Worm (Caenorhabditis elegans) whole organism, L2 larva: ENCODE data around the gene K11H3.5.

Experiments used
- C34F6.9 ChIP-seq: fragments of 150-350 bp; optimal IDR thresholded peaks from 2 replicates; lab custom pipeline; 2014; ENCODE audit warnings: missing biosample characterization, missing genetic modification characterization
- F13H6.1 ChIP-seq: sonication (generic microtip); optimal IDR thresholded peaks from 2 replicates; lab custom pipeline; 2016; ENCODE audit warnings: missing genetic modification characterization, missing compliant biosample characterization
- R02D3.7 ChIP-seq: fragments of 150-350 bp; optimal IDR thresholded peaks from 2 replicates; lab custom pipeline; 2014; ENCODE audit warnings: missing biosample characterization, missing genetic modification characterization
- Y55F3AM.14 ChIP-seq: fragments of 200-800 bp; sonication (Bioruptor generic); optimal IDR thresholded peaks from 2 replicates; lab custom pipeline; 2018; ENCODE audit warnings: mild to moderate bottlenecking, missing genetic modification characterization, missing compliant biosample characterization
- ZK546.5 ChIP-seq: sonication (generic microtip); optimal IDR thresholded peaks from 2 replicates; lab custom pipeline; 2017; ENCODE audit warnings: missing biosample characterization, missing genetic modification characterization
- alr-1 ChIP-seq: fragments of 150-350 bp; optimal IDR thresholded peaks from 2 replicates; lab custom pipeline; 2014; ENCODE audit warnings: missing biosample characterization, missing genetic modification characterization
- aly-2 ChIP-seq: fragments of 150-350 bp; optimal IDR thresholded peaks from 2 replicates; lab custom pipeline; 2014; ENCODE audit warnings: missing biosample characterization, missing genetic modification characterization
- ama-1 ChIP-seq: fragments of 150-350 bp; optimal IDR thresholded peaks from 2 replicates; lab custom pipeline; 2018; ENCODE audit warnings: inconsistent platforms
- blmp-1 ChIP-seq: sonication (generic microtip); optimal IDR thresholded peaks from 2 replicates; lab custom pipeline; 2017; ENCODE audit warnings: missing genetic modification characterization, mild to moderate bottlenecking, missing compliant biosample characterization, antibody characterized with exemption, moderate library complexity; ENCODE audit not compliant: insufficient read depth
- ceh-16 ChIP-seq: fragments of 150-350 bp; optimal IDR thresholded peaks from 2 replicates; lab custom pipeline; 2014; ENCODE audit warnings: missing biosample characterization, missing genetic modification characterization
- ceh-82 ChIP-seq: fragments of 150-350 bp; optimal IDR thresholded peaks from 2 replicates; lab custom pipeline; 2014; ENCODE audit warnings: missing biosample characterization, missing genetic modification characterization
- crh-2 ChIP-seq: sonication (generic microtip); optimal IDR thresholded peaks from 2 replicates; lab custom pipeline; 2017; ENCODE audit warnings: missing biosample characterization, missing genetic modification characterization
- elt-1 ChIP-seq: fragments of 150-350 bp; optimal IDR thresholded peaks from 2 replicates; lab custom pipeline; 2014; ENCODE audit warnings: missing biosample characterization, missing genetic modification characterization
- elt-3 ChIP-seq: sonication (generic microtip); optimal IDR thresholded peaks from 2 replicates; lab custom pipeline; 2017; ENCODE audit warnings: missing biosample characterization, missing genetic modification characterization
- fos-1 ChIP-seq: fragments of 150-350 bp; optimal IDR thresholded peaks from 2 replicates; lab custom pipeline; 2014; ENCODE audit warnings: missing biosample characterization, missing genetic modification characterization
- gmeb-1 ChIP-seq: fragments of 150-350 bp; optimal IDR thresholded peaks from 2 replicates; lab custom pipeline; 2014; ENCODE audit warnings: missing biosample characterization, missing genetic modification characterization
- lin-11 ChIP-seq: fragments of 150-350 bp; sonication (generic microtip); optimal IDR thresholded peaks from 2 replicates; lab custom pipeline; 2014; ENCODE audit warnings: missing biosample characterization, missing genetic modification characterization, inconsistent platforms, mixed read lengths
- lin-13 ChIP-seq: fragments of 150-350 bp; optimal IDR thresholded peaks from 2 replicates; lab custom pipeline; 2014; ENCODE audit warnings: missing biosample characterization, missing genetic modification reagents, missing genetic modification characterization
- lin-39 ChIP-seq: fragments of 150-350 bp; optimal IDR thresholded peaks from 2 replicates; lab custom pipeline; 2014; ENCODE audit warnings: missing biosample characterization, missing genetic modification reagents, missing genetic modification characterization
- lsy-2 ChIP-seq, 2 experiments: fragments of 150-350 bp in 1 of 2; sonication (generic microtip) in 1 of 2; optimal IDR thresholded peaks; 2 replicates each; lab custom pipeline; 2014 to 2017; ENCODE audit warnings: missing biosample characterization in 2 of 2, missing genetic modification characterization in 2 of 2
- mab-5 ChIP-seq: fragments of 150-350 bp; optimal IDR thresholded peaks from 2 replicates; lab custom pipeline; 2014; ENCODE audit warnings: missing biosample characterization, missing genetic modification characterization
- mbf-1 ChIP-seq: sonication (generic microtip); optimal IDR thresholded peaks from 2 replicates; lab custom pipeline; 2017; ENCODE audit warnings: missing biosample characterization, missing genetic modification characterization
- mdl-1 ChIP-seq, 2 experiments: fragments of 150-350 bp in 1 of 2; sonication (generic microtip) in 1 of 2; optimal IDR thresholded peaks; 2 replicates each; lab custom pipeline; 2017; ENCODE audit warnings: missing biosample characterization in 2 of 2, missing genetic modification characterization in 2 of 2
- nhr-10 ChIP-seq: sonication (generic microtip); optimal IDR thresholded peaks from 2 replicates; lab custom pipeline; 2017; ENCODE audit warnings: missing biosample characterization, missing genetic modification characterization
- nhr-11 ChIP-seq: fragments of 150-350 bp; optimal IDR thresholded peaks from 2 replicates; lab custom pipeline; 2014; ENCODE audit warnings: missing biosample characterization, missing genetic modification characterization
- nhr-12 ChIP-seq: fragments of 150-350 bp; optimal IDR thresholded peaks from 2 replicates; lab custom pipeline; 2014; ENCODE audit warnings: missing biosample characterization, missing genetic modification characterization
- nhr-129 ChIP-seq: fragments of 150-350 bp; optimal IDR thresholded peaks from 2 replicates; lab custom pipeline; 2014; ENCODE audit warnings: missing biosample characterization, missing genetic modification characterization
- nhr-21 ChIP-seq: fragments of 150-350 bp; optimal IDR thresholded peaks from 2 replicates; lab custom pipeline; 2014; ENCODE audit warnings: missing biosample characterization, missing genetic modification characterization
- nhr-23 ChIP-seq: fragments of 150-350 bp; optimal IDR thresholded peaks from 2 replicates; lab custom pipeline; 2014; ENCODE audit warnings: missing biosample characterization, missing genetic modification reagents, missing genetic modification characterization
- nhr-237 ChIP-seq: fragments of 150-350 bp; optimal IDR thresholded peaks from 2 replicates; lab custom pipeline; 2014; ENCODE audit warnings: missing biosample characterization, missing genetic modification characterization
- nhr-25 ChIP-seq: fragments of 150-350 bp; sonication (generic microtip); optimal IDR thresholded peaks from 3 replicates; lab custom pipeline; 2014; ENCODE audit warnings: missing biosample characterization, missing genetic modification characterization
- nhr-6 ChIP-seq: fragments of 150-350 bp; optimal IDR thresholded peaks from 2 replicates; lab custom pipeline; 2014; ENCODE audit warnings: missing biosample characterization, missing genetic modification characterization
- nhr-77 ChIP-seq: fragments of 150-350 bp; optimal IDR thresholded peaks from 2 replicates; lab custom pipeline; 2014; ENCODE audit warnings: missing biosample characterization, missing genetic modification characterization
- peb-1 ChIP-seq: fragments of 150-350 bp; optimal IDR thresholded peaks from 2 replicates; lab custom pipeline; 2014; ENCODE audit warnings: missing biosample characterization, missing genetic modification characterization
- sem-4 ChIP-seq: fragments of 150-350 bp; optimal IDR thresholded peaks from 2 replicates; lab custom pipeline; 2014; ENCODE audit warnings: missing biosample characterization, missing genetic modification reagents, missing genetic modification characterization
- skn-1 ChIP-seq: sonication (generic microtip); optimal IDR thresholded peaks from 2 replicates; lab custom pipeline; 2017; ENCODE audit warnings: missing biosample characterization, missing genetic modification characterization
- sma-3 ChIP-seq: sonication (generic microtip); optimal IDR thresholded peaks from 2 replicates; lab custom pipeline; 2016; ENCODE audit warnings: missing genetic modification reagents, missing genetic modification characterization, missing compliant biosample characterization
- snpc-4 ChIP-seq: fragments of 150-350 bp; optimal IDR thresholded peaks from 2 replicates; lab custom pipeline; 2014; ENCODE audit warnings: missing biosample characterization, missing genetic modification characterization
- unc-39 ChIP-seq: fragments of 150-350 bp; optimal IDR thresholded peaks from 2 replicates; lab custom pipeline; 2014; ENCODE audit warnings: missing biosample characterization, missing genetic modification characterization
- unc-55 ChIP-seq: fragments of 150-350 bp; sonication (generic microtip); optimal IDR thresholded peaks from 3 replicates; lab custom pipeline; 2014; ENCODE audit warnings: missing biosample characterization, missing genetic modification reagents, missing genetic modification characterization
- unc-62 ChIP-seq: fragments of 150-350 bp; optimal IDR thresholded peaks from 2 replicates; lab custom pipeline; 2014; ENCODE audit warnings: missing biosample characterization, missing genetic modification reagents, missing genetic modification characterization
- ztf-1 ChIP-seq: fragments of 200-800 bp; sonication (Bioruptor generic); conservative IDR thresholded peaks from 2 replicates; pipeline ENCODE4 v1.3.6; 2022; ENCODE audit warnings: missing genetic modification characterization, missing compliant biosample characterization
- ztf-11 ChIP-seq: sonication (generic microtip); optimal IDR thresholded peaks from 2 replicates; lab custom pipeline; 2017; ENCODE audit warnings: missing biosample characterization, missing genetic modification characterization
- ztf-4 ChIP-seq: fragments of 150-350 bp; optimal IDR thresholded peaks from 2 replicates; lab custom pipeline; 2014; ENCODE audit warnings: missing biosample characterization, missing genetic modification characterization

Gene K11H3.5

ce11 chrIII:9813146-9813545 is 30.4 kb upstream of the K11H3.5 start, which contains the start of gene ZK632.14:
ZK632.14 (plus strand) TSS chrIII:9813446.
- no peak for TF ChIP-seq F13H6.1 (tag; lab: Kevin White, UChicago)
- no peak for TF ChIP-seq nhr-6 (tag; lab: Kevin White, UChicago)
- TF ChIP-seq nhr-12 = no peak
- no peak for TF ChIP-seq unc-55 (GFP tag; lab: Kevin White, UChicago)
- no peak for TF ChIP-seq nhr-25
- TF ChIP-seq nhr-23 (tag; lab: Kevin White, UChicago) = no peak
- TF ChIP-seq ztf-1 (GFP tag; lab: Robert Waterston, UW) = no peak
- no peak for TF ChIP-seq nhr-129 (tag; lab: Kevin White, UChicago)

ce11 chrIII:9817087-9817612 is 26.4 kb upstream of the K11H3.5 start, which contains the start of gene cnx-1:
cnx-1 (minus strand) TSS chrIII:9817137.
- TF ChIP-seq lin-39 (no peak), ZK546.5 (tag; lab: Kevin White, UChicago) (no peak), unc-62 (GFP tag; lab: Kevin White, UChicago) (no peak), mbf-1 (no peak), lin-11 (tag; lab: Kevin White, UChicago) (peak; percentile 34), blmp-1 (tag; lab: Kevin White, UChicago) (no peak), nhr-77 (tag; lab: Kevin White, UChicago) (no peak), sma-3 (no peak), crh-2 (tag; lab: Kevin White, UChicago) (peak; percentile 10), ztf-1 (GFP tag; lab: Robert Waterston, UW) (no peak), nhr-11 (tag; lab: Kevin White, UChicago) (no peak), nhr-25 (no peak), aly-2 (no peak), ztf-4 (tag; lab: Kevin White, UChicago) (peak; percentile 21), mab-5 (tag; lab: Kevin White, UChicago) (no peak), R02D3.7 (tag; lab: Kevin White, UChicago) (no peak), nhr-10 (tag; lab: Kevin White, UChicago) (no peak), unc-55 (GFP tag; lab: Kevin White, UChicago) (peak; percentile 49), fos-1 (tag; lab: Kevin White, UChicago) (no peak), F13H6.1 (tag; lab: Kevin White, UChicago) (peak; percentile 1), ama-1 (peak; percentile 31), elt-3 (tag; lab: Kevin White, UChicago) (no peak), nhr-129 (tag; lab: Kevin White, UChicago) (peak; percentile 52), C34F6.9 (tag; lab: Kevin White, UChicago) (peak; percentile 51), lsy-2 (tag; optimal IDR thresholded peaks at IDR 0.05; lab: Kevin White, UChicago) (peak; percentile 11), mdl-1 (tag; optimal IDR thresholded peaks at IDR 0.05; lab: Kevin White, UChicago) (no peak)

- peak in 1 of 2 experiments; percentile 70 for TF ChIP-seq lsy-2 (tag; optimal IDR thresholded peaks at IDR 0.05; lab: Kevin White, UChicago)
- no peak for TF ChIP-seq unc-62 (GFP tag; lab: Kevin White, UChicago)
- TF ChIP-seq, all 48 proteins: peak for 1
These were observed 25.7 kb upstream of the K11H3.5 start for ce11 chrIII:9817894-9818293.

- TF ChIP-seq blmp-1 (tag; lab: Kevin White, UChicago) = peak; percentile 4
- TF ChIP-seq gmeb-1 (tag; lab: Kevin White, UChicago) = peak; percentile 65
- TF ChIP-seq nhr-237 (tag; lab: Kevin White, UChicago) = no peak
- no peak for TF ChIP-seq aly-2
- TF ChIP-seq nhr-23 (tag; lab: Kevin White, UChicago) = no peak
- TF ChIP-seq lin-39 = no peak
- no peak for TF ChIP-seq mbf-1
- peak; percentile 82 for TF ChIP-seq C34F6.9 (tag; lab: Kevin White, UChicago)
- no peak for TF ChIP-seq nhr-77 (tag; lab: Kevin White, UChicago)
- TF ChIP-seq fos-1 (tag; lab: Kevin White, UChicago) = peak; percentile 12
- peak; percentile 67 for TF ChIP-seq nhr-25
- TF ChIP-seq ceh-82 = no peak
- no peak for TF ChIP-seq unc-39
- no peak for TF ChIP-seq elt-3 (tag; lab: Kevin White, UChicago)
- no peak for TF ChIP-seq Y55F3AM.14
- no peak for TF ChIP-seq nhr-6 (tag; lab: Kevin White, UChicago)
- TF ChIP-seq crh-2 (tag; lab: Kevin White, UChicago) = peak; percentile 53
- no peak for TF ChIP-seq skn-1 (tag; lab: Kevin White, UChicago)
- TF ChIP-seq ZK546.5 (tag; lab: Kevin White, UChicago) = no peak
- no peak for TF ChIP-seq elt-1 (tag; lab: Kevin White, UChicago)
- peak; percentile 0 for TF ChIP-seq ztf-4 (tag; lab: Kevin White, UChicago)
- TF ChIP-seq nhr-21 = peak; percentile 48
- TF ChIP-seq mdl-1 (tag; optimal IDR thresholded peaks at IDR 0.05; lab: Kevin White, UChicago) = peak in 1 of 2 experiments; percentile 79
- TF ChIP-seq lin-13 (GFP tag; lab: Kevin White, UChicago) = peak; percentile 51
- peak; percentile 91 for TF ChIP-seq nhr-129 (tag; lab: Kevin White, UChicago)
- TF ChIP-seq ztf-11 (tag; lab: Kevin White, UChicago) = no peak
- no peak for TF ChIP-seq ztf-1 (GFP tag; lab: Robert Waterston, UW)
- TF ChIP-seq sem-4 (tag; lab: Kevin White, UChicago) = peak; percentile 71
- TF ChIP-seq nhr-10 (tag; lab: Kevin White, UChicago) = no peak
- no peak for TF ChIP-seq mab-5 (tag; lab: Kevin White, UChicago)
- TF ChIP-seq ceh-16 (tag; lab: Kevin White, UChicago) = no peak
- TF ChIP-seq ama-1 = no peak
- TF ChIP-seq snpc-4 (tag; lab: Kevin White, UChicago) = no peak
- no peak for TF ChIP-seq nhr-12
- TF ChIP-seq peb-1 (tag; lab: Kevin White, UChicago) = no peak
- TF ChIP-seq alr-1 (tag; lab: Kevin White, UChicago) = no peak
These were observed 24.8 kb upstream of the K11H3.5 start, which contains the start of gene panl-3 for ce11 chrIII:9818763-9819162. panl-3 (plus strand) TSS chrIII:9819056.
